Fruit fly (Drosophila melanogaster): ENCODE measurements around the gene CG32751.

DNA sequence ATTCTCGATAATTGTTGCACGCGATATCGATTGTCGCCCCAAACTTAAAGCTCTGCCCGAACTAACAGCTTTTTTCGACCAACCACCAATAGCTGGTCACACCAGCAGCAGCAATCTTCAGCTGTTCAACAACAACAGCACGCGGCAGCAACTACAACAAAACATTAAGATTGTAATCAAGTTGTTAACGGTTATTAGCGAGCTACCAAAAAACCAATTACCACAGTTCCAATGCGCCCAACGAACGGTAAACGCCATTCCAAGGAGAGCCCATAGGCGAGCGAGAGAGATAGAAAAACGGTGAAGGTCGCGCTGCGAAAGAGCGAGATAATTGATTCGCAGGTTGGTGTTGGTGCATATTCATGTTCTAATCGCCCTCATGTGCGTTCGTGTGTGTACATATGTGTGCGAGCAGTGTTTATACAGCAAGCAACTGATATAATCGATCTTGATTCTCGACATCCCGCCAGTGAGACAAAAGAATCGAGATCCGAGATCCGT lies 21.4 kb upstream of the CG32751 start, which contains the start of gene Efr:
- TF ChIP-seq insv (optimal IDR thresholded peaks at IDR 0.05) (no peak), Sin3A (optimal IDR thresholded peaks at IDR 0.05) (no peak), h (optimal IDR thresholded peaks at IDR 0.05) (no peak), psq (optimal IDR thresholded peaks at IDR 0.05) (no peak), Myc (optimal IDR thresholded peaks at IDR 0.05) (no peak), ttk (optimal IDR thresholded peaks at IDR 0.05) (no peak)
